Fruit fly (Drosophila melanogaster): ENCODE results near the gene Fbp2.
A peak's percentile ranks its signal among the peaks of the same experiment; 100 is the strongest.

Fbp2 gene

dm6 chr2L:9448322-9449256 lies 22.0 kb downstream of the Fbp2 start:
- TF ChIP-seq CG14655 (GFP tag; optimal IDR thresholded peaks at IDR 0.05) (peak; percentile 2), Snoo (tag; optimal IDR thresholded peaks at IDR 0.05) (peak; percentile 20), CG8159 (tag; optimal IDR thresholded peaks at IDR 0.05) (no peak), EcR (GFP tag; optimal IDR thresholded peaks at IDR 0.05) (peak; percentile 57)

DNA sequence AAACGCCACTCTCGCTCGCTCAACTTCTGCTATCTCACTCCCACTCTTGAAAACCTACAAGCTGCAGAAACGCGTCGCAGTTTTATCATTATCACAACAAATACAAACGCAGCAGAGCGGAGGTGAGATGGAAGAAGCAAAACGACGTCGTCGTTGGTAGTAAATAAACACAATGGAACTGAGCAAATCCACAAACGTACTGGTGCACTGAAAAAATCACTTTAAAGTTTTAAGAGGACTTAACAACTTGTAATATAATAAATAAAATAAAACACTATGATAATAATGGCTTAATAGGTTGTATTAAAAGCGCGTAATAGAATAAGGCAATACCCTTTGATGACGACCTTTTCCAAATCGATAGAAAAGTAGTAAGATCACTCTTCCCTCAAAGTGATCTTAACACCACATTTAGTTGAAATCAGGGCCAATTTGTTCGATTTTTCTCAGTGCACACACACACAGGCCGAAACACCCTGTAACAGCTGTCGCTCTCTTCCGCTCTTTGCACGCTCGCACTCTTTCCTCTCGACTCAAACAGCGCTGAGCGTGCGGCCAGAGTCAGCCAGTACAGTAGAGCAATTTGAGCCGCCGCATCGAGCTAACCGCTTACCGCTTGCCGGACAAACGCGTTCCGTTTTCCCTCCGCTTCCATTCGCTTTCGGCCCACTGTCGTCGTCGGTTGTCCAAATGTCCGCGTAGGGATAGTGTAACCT lies 22.8 kb downstream of the Fbp2 start:
- peak; percentile 92 for TF ChIP-seq CG13204 (GFP tag; optimal IDR thresholded peaks at IDR 0.05)
- peak; percentile 97 for TF ChIP-seq CG15710 (tag; optimal IDR thresholded peaks at IDR 0.05)
- TF ChIP-seq CG8159 (tag; optimal IDR thresholded peaks at IDR 0.05): peak; percentile 96
- peak; percentile 97 for TF ChIP-seq fd96Ca (GFP tag; IDR thresholded peaks at IDR 0.05)
- TF ChIP-seq Ets98B (GFP tag; IDR thresholded peaks at IDR 0.05): peak; percentile 92
- peak; percentile 89 for TF ChIP-seq CG12605 (GFP tag; IDR thresholded peaks at IDR 0.05)
- peak; percentile 85 for TF ChIP-seq rn (GFP tag; IDR thresholded peaks at IDR 0.05)
- peak; percentile 88 for TF ChIP-seq CG10348 (GFP tag; IDR thresholded peaks at IDR 0.05)
- TF ChIP-seq CG4496 (GFP tag; IDR thresholded peaks at IDR 0.05): peak; percentile 93
- TF ChIP-seq Snoo (tag; optimal IDR thresholded peaks at IDR 0.05): peak; percentile 97
- peak; percentile 82 for TF ChIP-seq gl (tag; optimal IDR thresholded peaks at IDR 0.05)
- peak; percentile 95 for TF ChIP-seq CG32121 (GFP tag; IDR thresholded peaks at IDR 0.05)
- peak; percentile 92 for TF ChIP-seq CG8301 (tag; optimal IDR thresholded peaks at IDR 0.05)
- TF ChIP-seq CG9948 (tag; optimal IDR thresholded peaks at IDR 0.05): peak; percentile 94
- TF ChIP-seq D1 (tag; optimal IDR thresholded peaks at IDR 0.05): peak; percentile 90
- TF ChIP-seq EcR (GFP tag; optimal IDR thresholded peaks at IDR 0.05): peak; percentile 51
- peak; percentile 96 for TF ChIP-seq Pif1A (GFP tag; optimal IDR thresholded peaks at IDR 0.05)
- TF ChIP-seq CG14655 (GFP tag; optimal IDR thresholded peaks at IDR 0.05): peak; percentile 95
- peak; percentile 92 for TF ChIP-seq CG17806 (tag; optimal IDR thresholded peaks at IDR 0.05)
- peak; percentile 92 for TF ChIP-seq Pif1B (GFP tag; optimal IDR thresholded peaks at IDR 0.05)
- TF ChIP-seq CG34367 (tag; optimal IDR thresholded peaks at IDR 0.05): peak; percentile 91

- TF ChIP-seq D1 (tag; optimal IDR thresholded peaks at IDR 0.05) (no peak), CG8301 (tag; optimal IDR thresholded peaks at IDR 0.05) (no peak), CG15710 (tag; optimal IDR thresholded peaks at IDR 0.05) (no peak), Ets98B (GFP tag; IDR thresholded peaks at IDR 0.05) (no peak), CG32121 (GFP tag; IDR thresholded peaks at IDR 0.05) (no peak), fd96Ca (GFP tag; IDR thresholded peaks at IDR 0.05) (no peak)
Measured at dm6 chr2L:9452959-9453358, 26.4 kb downstream of the Fbp2 start.

- TF ChIP-seq Ets98B (GFP tag; IDR thresholded peaks at IDR 0.05) (no peak), fd96Ca (GFP tag; IDR thresholded peaks at IDR 0.05) (no peak), CG15710 (tag; optimal IDR thresholded peaks at IDR 0.05) (no peak), EcR (GFP tag; optimal IDR thresholded peaks at IDR 0.05) (no peak), Pif1B (GFP tag; optimal IDR thresholded peaks at IDR 0.05) (no peak), CG4496 (GFP tag; IDR thresholded peaks at IDR 0.05) (no peak), CG8301 (tag; optimal IDR thresholded peaks at IDR 0.05) (no peak), CG13204 (GFP tag; optimal IDR thresholded peaks at IDR 0.05) (no peak), CG10348 (GFP tag; IDR thresholded peaks at IDR 0.05) (no peak), rn (GFP tag; IDR thresholded peaks at IDR 0.05) (no peak), CG12605 (GFP tag; IDR thresholded peaks at IDR 0.05) (no peak), CG32121 (GFP tag; IDR thresholded peaks at IDR 0.05) (no peak), Pif1A (GFP tag; optimal IDR thresholded peaks at IDR 0.05) (no peak), CG8159 (tag; optimal IDR thresholded peaks at IDR 0.05) (no peak), CG14655 (GFP tag; optimal IDR thresholded peaks at IDR 0.05) (no peak), Snoo (tag; optimal IDR thresholded peaks at IDR 0.05) (no peak)
Measured at dm6 chr2L:9454369-9455054, 27.9 kb downstream of the Fbp2 start.

DNA sequence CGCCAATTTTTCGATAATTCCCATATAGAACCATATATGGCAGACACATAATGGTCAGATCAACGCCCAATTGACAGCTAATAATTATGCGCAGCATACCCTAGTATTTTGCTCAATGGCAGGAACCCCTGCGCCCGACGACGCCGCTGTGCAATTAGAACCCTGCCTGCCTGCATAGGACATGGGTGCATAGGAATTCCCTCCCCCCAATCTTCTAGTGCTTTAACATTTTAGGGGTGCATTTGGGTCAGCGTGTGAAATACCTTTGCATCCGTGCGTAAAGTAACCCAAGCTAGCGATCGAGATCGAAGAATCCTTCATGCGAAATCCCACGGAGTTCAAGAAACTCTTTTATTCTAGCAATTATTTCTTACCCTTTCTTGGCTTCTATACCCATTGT lies 28.6 kb downstream of the Fbp2 start:
- TF ChIP-seq CG13204 (GFP tag; optimal IDR thresholded peaks at IDR 0.05): no peak
- no peak for TF ChIP-seq CG8301 (tag; optimal IDR thresholded peaks at IDR 0.05)
- TF ChIP-seq CG10348 (GFP tag; IDR thresholded peaks at IDR 0.05): no peak
- no peak for TF ChIP-seq CG17806 (tag; optimal IDR thresholded peaks at IDR 0.05)
- TF ChIP-seq EcR (GFP tag; optimal IDR thresholded peaks at IDR 0.05): no peak
- TF ChIP-seq D1 (tag; optimal IDR thresholded peaks at IDR 0.05): no peak
- TF ChIP-seq CG14655 (GFP tag; optimal IDR thresholded peaks at IDR 0.05): no peak
- TF ChIP-seq Pif1A (GFP tag; optimal IDR thresholded peaks at IDR 0.05): no peak
- TF ChIP-seq CG9948 (tag; optimal IDR thresholded peaks at IDR 0.05): no peak
- TF ChIP-seq CG12605 (GFP tag; IDR thresholded peaks at IDR 0.05): no peak
- no peak for TF ChIP-seq CG4496 (GFP tag; IDR thresholded peaks at IDR 0.05)
- TF ChIP-seq gl (tag; optimal IDR thresholded peaks at IDR 0.05): no peak
- TF ChIP-seq rn (GFP tag; IDR thresholded peaks at IDR 0.05): no peak
- TF ChIP-seq CG8159 (tag; optimal IDR thresholded peaks at IDR 0.05): no peak
- no peak for TF ChIP-seq Ets98B (GFP tag; IDR thresholded peaks at IDR 0.05)
- no peak for TF ChIP-seq fd96Ca (GFP tag; IDR thresholded peaks at IDR 0.05)
- no peak for TF ChIP-seq Pif1B (GFP tag; optimal IDR thresholded peaks at IDR 0.05)
- no peak for TF ChIP-seq CG34367 (tag; optimal IDR thresholded peaks at IDR 0.05)

Data from whole organism, pupa.